Worm (Caenorhabditis elegans) whole organism, L2 larva: Measurements from ENCODE around the gene crls-1.

Experiments
- C34F6.9 ChIP-seq: fragments of 150-350 bp; optimal IDR thresholded peaks from 2 replicates; lab custom pipeline; 2014; ENCODE audit warnings: missing biosample characterization, missing genetic modification characterization
- F13H6.1 ChIP-seq: sonication (generic microtip); optimal IDR thresholded peaks from 2 replicates; lab custom pipeline; 2016; ENCODE audit warnings: missing genetic modification characterization, missing compliant biosample characterization
- R02D3.7 ChIP-seq: fragments of 150-350 bp; optimal IDR thresholded peaks from 2 replicates; lab custom pipeline; 2014; ENCODE audit warnings: missing biosample characterization, missing genetic modification characterization
- Y55F3AM.14 ChIP-seq: fragments of 200-800 bp; sonication (Bioruptor generic); optimal IDR thresholded peaks from 2 replicates; lab custom pipeline; 2018; ENCODE audit warnings: mild to moderate bottlenecking, missing genetic modification characterization, missing compliant biosample characterization
- aly-2 ChIP-seq: fragments of 150-350 bp; optimal IDR thresholded peaks from 2 replicates; lab custom pipeline; 2014; ENCODE audit warnings: missing biosample characterization, missing genetic modification characterization
- blmp-1 ChIP-seq: sonication (generic microtip); optimal IDR thresholded peaks from 2 replicates; lab custom pipeline; 2017; ENCODE audit warnings: missing genetic modification characterization, mild to moderate bottlenecking, missing compliant biosample characterization, antibody characterized with exemption, moderate library complexity; ENCODE audit not compliant: insufficient read depth
- ceh-82 ChIP-seq: fragments of 150-350 bp; optimal IDR thresholded peaks from 2 replicates; lab custom pipeline; 2014; ENCODE audit warnings: missing biosample characterization, missing genetic modification characterization
- crh-2 ChIP-seq: sonication (generic microtip); optimal IDR thresholded peaks from 2 replicates; lab custom pipeline; 2017; ENCODE audit warnings: missing biosample characterization, missing genetic modification characterization
- dmd-4 ChIP-seq: sonication (generic microtip); optimal IDR thresholded peaks from 2 replicates; lab custom pipeline; 2017; ENCODE audit warnings: missing biosample characterization, missing genetic modification characterization
- fos-1 ChIP-seq: fragments of 150-350 bp; optimal IDR thresholded peaks from 2 replicates; lab custom pipeline; 2014; ENCODE audit warnings: missing biosample characterization, missing genetic modification characterization
- mbf-1 ChIP-seq: sonication (generic microtip); optimal IDR thresholded peaks from 2 replicates; lab custom pipeline; 2017; ENCODE audit warnings: missing biosample characterization, missing genetic modification characterization
- mdl-1 ChIP-seq, 2 experiments: fragments of 150-350 bp in 1 of 2; sonication (generic microtip) in 1 of 2; optimal IDR thresholded peaks; 2 replicates each; lab custom pipeline; 2017; ENCODE audit warnings: missing biosample characterization in 2 of 2, missing genetic modification characterization in 2 of 2
- nhr-11 ChIP-seq: fragments of 150-350 bp; optimal IDR thresholded peaks from 2 replicates; lab custom pipeline; 2014; ENCODE audit warnings: missing biosample characterization, missing genetic modification characterization
- nhr-21 ChIP-seq: fragments of 150-350 bp; optimal IDR thresholded peaks from 2 replicates; lab custom pipeline; 2014; ENCODE audit warnings: missing biosample characterization, missing genetic modification characterization
- nhr-237 ChIP-seq: fragments of 150-350 bp; optimal IDR thresholded peaks from 2 replicates; lab custom pipeline; 2014; ENCODE audit warnings: missing biosample characterization, missing genetic modification characterization
- nhr-25 ChIP-seq: fragments of 150-350 bp; sonication (generic microtip); optimal IDR thresholded peaks from 3 replicates; lab custom pipeline; 2014; ENCODE audit warnings: missing biosample characterization, missing genetic modification characterization
- nhr-6 ChIP-seq: fragments of 150-350 bp; optimal IDR thresholded peaks from 2 replicates; lab custom pipeline; 2014; ENCODE audit warnings: missing biosample characterization, missing genetic modification characterization
- peb-1 ChIP-seq: fragments of 150-350 bp; optimal IDR thresholded peaks from 2 replicates; lab custom pipeline; 2014; ENCODE audit warnings: missing biosample characterization, missing genetic modification characterization
- sem-4 ChIP-seq: fragments of 150-350 bp; optimal IDR thresholded peaks from 2 replicates; lab custom pipeline; 2014; ENCODE audit warnings: missing biosample characterization, missing genetic modification reagents, missing genetic modification characterization
- skn-1 ChIP-seq: sonication (generic microtip); optimal IDR thresholded peaks from 2 replicates; lab custom pipeline; 2017; ENCODE audit warnings: missing biosample characterization, missing genetic modification characterization
- sma-9 ChIP-seq, 2 experiments: fragments of 150-350 bp in 1 of 2; sonication (generic microtip) in 1 of 2; optimal IDR thresholded peaks; 2 replicates each; lab custom pipeline; 2014 to 2016; ENCODE audit warnings: missing genetic modification characterization in 2 of 2, mild to moderate bottlenecking in 1 of 2, missing biosample characterization in 1 of 2, missing compliant biosample characterization in 1 of 2, missing genetic modification reagents in 1 of 2, moderate library complexity in 1 of 2
- snpc-4 ChIP-seq: fragments of 150-350 bp; optimal IDR thresholded peaks from 2 replicates; lab custom pipeline; 2014; ENCODE audit warnings: missing biosample characterization, missing genetic modification characterization
- unc-39 ChIP-seq: fragments of 150-350 bp; optimal IDR thresholded peaks from 2 replicates; lab custom pipeline; 2014; ENCODE audit warnings: missing biosample characterization, missing genetic modification characterization
- unc-55 ChIP-seq: fragments of 150-350 bp; sonication (generic microtip); optimal IDR thresholded peaks from 3 replicates; lab custom pipeline; 2014; ENCODE audit warnings: missing biosample characterization, missing genetic modification reagents, missing genetic modification characterization
- unc-62 ChIP-seq: fragments of 150-350 bp; optimal IDR thresholded peaks from 2 replicates; lab custom pipeline; 2014; ENCODE audit warnings: missing biosample characterization, missing genetic modification reagents, missing genetic modification characterization
- zag-1 ChIP-seq: fragments of 150-350 bp; optimal IDR thresholded peaks from 2 replicates; lab custom pipeline; 2014; ENCODE audit warnings: missing biosample characterization, missing genetic modification characterization

crls-1 gene

DNA sequence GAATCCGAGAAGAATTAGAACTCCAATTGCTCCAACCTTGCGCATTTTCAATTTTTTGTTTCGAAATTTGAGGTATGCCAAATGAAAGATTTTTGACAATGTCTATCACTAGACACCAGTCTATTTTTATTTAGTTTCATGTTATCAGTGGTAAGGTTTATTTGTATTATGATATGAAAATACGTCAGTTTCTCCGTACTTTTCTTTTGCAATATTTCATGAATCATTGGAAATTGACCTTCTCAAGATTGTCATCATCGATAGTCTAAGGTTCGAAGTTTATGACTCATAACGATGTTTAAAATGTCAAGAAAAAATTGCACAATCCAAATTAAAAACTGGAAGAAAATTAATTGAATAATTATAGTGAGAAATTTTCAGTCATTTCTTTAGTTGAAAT, 36.3 kb downstream of the crls-1 start, which contains the start of gene clc-19:
TSS of gene clc-19 (minus strand) at position 135 of the 400 bp plus-strand sequence.
- TF ChIP-seq fos-1 (peak; percentile 88), zag-1 (tag; lab: Kevin White, UChicago) (no peak)
- TF ChIP-seq, all 48 proteins: peak for 1

DNA sequence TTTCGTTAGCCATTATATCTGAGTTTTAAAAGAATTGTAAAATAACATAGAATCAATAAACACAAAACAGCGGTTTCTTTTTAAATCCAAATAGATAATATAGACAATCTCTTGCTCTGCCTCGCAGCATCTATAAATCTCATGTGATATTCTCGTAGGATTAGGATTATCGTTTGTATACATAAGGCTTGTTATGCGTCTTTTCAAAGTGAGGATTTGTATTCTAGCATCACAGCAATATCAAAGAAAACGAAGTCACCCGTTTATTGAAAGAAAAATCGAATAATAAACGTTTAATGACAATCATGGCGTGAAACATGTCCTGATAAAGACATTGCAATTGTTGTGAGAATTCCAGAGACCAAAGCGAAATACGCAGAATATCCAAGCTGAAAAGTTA, 37.3 kb downstream of the crls-1 start, which contains the start of the genes T24C4.3 and clc-20:
TSS of gene T24C4.3 (minus strand) at position 101 of the 400 bp plus-strand sequence.
TSS of gene clc-20 (plus strand) at position 211 of the 400 bp plus-strand sequence.
- no peak for TF ChIP-seq unc-62
- TF ChIP-seq nhr-25 (tag; lab: Kevin White, UChicago), result no peak
- no peak for TF ChIP-seq nhr-237
- no peak for TF ChIP-seq nhr-11
- TF ChIP-seq skn-1, result no peak
- no peak for TF ChIP-seq sem-4
- TF ChIP-seq Y55F3AM.14 (GFP tag; lab: Kevin White, UChicago), result no peak
- TF ChIP-seq fos-1, result no peak
- no peak for TF ChIP-seq C34F6.9

DNA sequence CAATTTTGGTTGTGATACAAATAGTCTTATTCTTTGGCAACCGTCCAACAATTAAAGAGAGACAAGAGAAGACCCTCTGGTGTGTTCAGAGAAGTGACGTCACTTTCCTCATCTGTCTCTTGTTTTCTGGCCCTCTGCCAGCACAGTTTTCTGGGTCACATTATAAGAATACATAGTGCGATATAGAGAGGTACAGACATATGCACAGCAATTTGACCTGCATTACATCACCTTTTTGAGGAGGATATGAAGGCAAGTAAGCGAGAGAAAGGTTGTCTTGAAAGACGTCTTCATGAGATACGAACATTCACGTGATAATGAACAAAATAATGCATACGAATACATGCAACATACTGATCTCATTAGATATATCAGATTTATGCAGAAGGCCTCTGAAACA, 39.1 kb downstream of the crls-1 start:
- TF ChIP-seq C34F6.9, result no peak
- no peak for TF ChIP-seq skn-1
- TF ChIP-seq peb-1 (tag; lab: Kevin White, UChicago), result no peak
- no peak for TF ChIP-seq snpc-4 (tag; lab: Kevin White, UChicago)
- no peak for TF ChIP-seq unc-62
- TF ChIP-seq sem-4, result no peak
- TF ChIP-seq mbf-1 (tag; lab: Kevin White, UChicago), result no peak
- TF ChIP-seq unc-39 (tag; lab: Kevin White, UChicago), result no peak
- TF ChIP-seq mdl-1 (tag; optimal IDR thresholded peaks at IDR 0.05; lab: Kevin White, UChicago), result no peak
- no peak for TF ChIP-seq nhr-25 (tag; lab: Kevin White, UChicago)

DNA sequence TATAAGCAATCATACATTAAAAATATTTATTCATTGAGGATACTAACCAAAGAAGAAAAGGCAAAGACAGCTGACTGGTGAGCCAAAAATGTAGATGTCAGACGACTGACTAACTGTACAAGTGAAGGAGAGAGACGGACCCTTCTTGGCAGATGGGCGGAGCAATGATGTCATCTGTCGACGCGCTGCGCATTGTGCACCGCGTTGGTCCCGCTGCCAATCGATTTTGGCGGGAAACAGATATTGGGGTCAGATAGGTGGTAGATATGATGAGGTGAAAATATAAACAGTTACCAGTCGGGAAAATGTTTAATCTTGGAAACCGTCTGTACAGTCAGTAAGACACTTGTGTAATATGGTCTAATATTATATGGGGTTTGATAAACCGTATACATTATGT, 39.8 kb downstream of the crls-1 start, which contains the start of gene T24C4.2:
TSS of gene T24C4.2 (minus strand) at position 101 of the 400 bp plus-strand sequence.
- no peak for TF ChIP-seq dmd-4 (tag; lab: Kevin White, UChicago)
- TF ChIP-seq mbf-1 (tag; lab: Kevin White, UChicago), result no peak

DNA sequence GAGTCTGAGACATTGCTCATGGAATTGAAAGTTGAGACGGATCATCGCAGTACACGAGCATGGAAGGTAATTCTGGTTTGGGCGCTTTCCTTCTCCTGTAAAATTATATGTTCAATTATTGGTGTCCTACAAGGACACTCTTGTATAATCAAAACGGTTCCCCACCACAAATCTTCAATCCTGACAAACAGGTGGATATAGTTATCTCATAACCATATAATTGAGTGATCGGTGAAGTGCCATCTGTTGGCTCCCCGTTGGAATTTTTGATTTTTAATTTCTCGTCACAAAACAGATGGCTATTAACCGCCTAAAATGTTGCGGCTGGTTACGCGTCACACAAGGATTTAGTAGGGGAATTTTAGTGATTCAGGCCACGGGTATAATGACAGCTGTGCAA, 40.8 kb downstream of the crls-1 start:
- TF ChIP-seq sem-4 (no peak), R02D3.7 (tag; lab: Kevin White, UChicago) (no peak), nhr-6 (tag; lab: Kevin White, UChicago) (no peak), ceh-82 (tag; lab: Kevin White, UChicago) (no peak), F13H6.1 (tag; lab: Kevin White, UChicago) (no peak), blmp-1 (tag; lab: Kevin White, UChicago) (no peak), peb-1 (tag; lab: Kevin White, UChicago) (no peak), sma-9 (GFP tag; optimal IDR thresholded peaks at IDR 0.05; lab: Kevin White, UChicago) (no peak), sma-9 (tag; optimal IDR thresholded peaks at IDR 0.05; lab: Kevin White, UChicago) (no peak), crh-2 (tag; lab: Kevin White, UChicago) (no peak), aly-2 (tag; lab: Kevin White, UChicago) (no peak), Y55F3AM.14 (GFP tag; lab: Kevin White, UChicago) (no peak)

DNA sequence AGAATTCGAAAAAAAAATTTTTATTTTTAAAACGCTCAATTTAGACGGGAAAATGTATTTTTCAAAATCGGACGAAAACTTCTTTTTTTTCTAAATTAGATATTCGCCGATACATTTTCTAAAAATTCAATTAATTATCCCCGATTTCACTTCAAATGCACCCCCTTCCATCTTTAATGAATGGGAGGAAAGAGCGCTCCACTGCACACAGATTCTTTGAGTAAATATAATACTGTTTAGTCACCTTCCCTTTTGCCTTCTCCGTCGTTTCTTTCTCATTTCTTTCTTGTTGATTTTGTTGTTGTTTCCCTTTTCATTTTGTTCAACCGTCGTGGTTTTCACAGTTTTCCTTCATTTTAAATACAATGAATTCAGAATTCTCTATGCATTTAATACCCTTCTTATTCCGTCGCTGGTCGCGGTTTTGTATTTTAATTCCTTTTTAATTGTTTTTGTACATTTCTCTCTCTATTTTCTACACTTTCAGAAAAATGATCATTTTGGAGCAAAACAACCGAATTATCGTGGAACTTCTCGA, 47.8 kb downstream of the crls-1 start, which contains the start of gene arx-4:
TSS of gene arx-4 (plus strand) at position 488 of the 538 bp plus-strand sequence.
- no peak for TF ChIP-seq nhr-25 (tag; lab: Kevin White, UChicago)
- TF ChIP-seq C34F6.9, result peak; percentile 29
- peak; percentile 39 for TF ChIP-seq unc-55 (GFP tag; lab: Kevin White, UChicago)
- TF ChIP-seq fos-1, result peak; percentile 55

DNA sequence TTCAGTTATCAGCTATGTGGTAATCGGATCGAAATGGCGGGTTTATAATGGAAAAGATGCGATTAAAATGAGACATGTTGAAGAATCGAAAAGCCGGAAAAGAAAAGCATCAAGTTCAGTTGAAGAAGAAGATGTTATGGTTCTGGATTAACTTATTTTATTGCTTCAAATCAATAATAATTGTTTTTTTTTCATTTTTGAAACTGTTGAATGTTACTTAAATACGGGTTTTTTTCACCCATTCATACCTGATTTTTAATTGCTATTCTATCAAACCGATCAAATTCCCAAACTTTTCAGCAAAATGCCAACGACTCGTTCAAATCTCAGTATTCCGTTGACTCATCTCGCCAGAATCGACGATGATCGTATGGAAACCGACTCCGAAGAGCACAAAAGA, 49.8 kb downstream of the crls-1 start, which contains the start of gene exos-4.2:
TSS of gene exos-4.2 (plus strand) at position 301 of the 400 bp plus-strand sequence.
- no peak for TF ChIP-seq aly-2 (tag; lab: Kevin White, UChicago)
- no peak for TF ChIP-seq nhr-21 (tag; lab: Kevin White, UChicago)
